Worm (Caenorhabditis elegans): Measurements from ENCODE around the gene ugt-16.

The ugt-16 gene

ce11 chrV:12792752-12793151 lies 32.1 kb upstream of the ugt-16 start, which contains the start of gene ugt-5:
ugt-5 (minus strand) TSS chrV:12792965.
- TF ChIP-seq F13C5.2 (tag; optimal IDR thresholded peaks at IDR 0.05) = no peak
- TF ChIP-seq ets-7 (tag; optimal IDR thresholded peaks at IDR 0.05) = no peak
- TF ChIP-seq tra-4 (tag; optimal IDR thresholded peaks at IDR 0.05) = no peak
- no peak for TF ChIP-seq tbx-37 (GFP tag; conservative IDR thresholded peaks at IDR 0.05)
- TF ChIP-seq hmg-4 (GFP tag; optimal IDR thresholded peaks at IDR 0.05) = no peak
- no peak for TF ChIP-seq B0310.2 (tag; optimal IDR thresholded peaks at IDR 0.05)
- TF ChIP-seq hmbx-1 (tag; optimal IDR thresholded peaks at IDR 0.05) = no peak
- TF ChIP-seq sea-1 (GFP tag; conservative IDR thresholded peaks at IDR 0.05) = no peak
- no peak for TF ChIP-seq flt-1 (GFP tag; IDR thresholded peaks at IDR 0.05)
- TF ChIP-seq tbx-11 (GFP tag; IDR thresholded peaks at IDR 0.05) = no peak
- TF ChIP-seq ama-1 (optimal IDR thresholded peaks at IDR 0.05) = no peak
- TF ChIP-seq scrt-1 (GFP tag; IDR thresholded peaks at IDR 0.05) = no peak
- TF ChIP-seq hnd-1 (tag; optimal IDR thresholded peaks at IDR 0.05) = no peak
- TF ChIP-seq ceh-36 (tag; optimal IDR thresholded peaks at IDR 0.05) = no peak
- no peak for TF ChIP-seq aly-1 (tag; optimal IDR thresholded peaks at IDR 0.05)
- TF ChIP-seq ceh-13 (GFP tag; optimal IDR thresholded peaks at IDR 0.05) = no peak
- TF ChIP-seq pes-1 (GFP tag; IDR thresholded peaks at IDR 0.05) = no peak

- TF ChIP-seq tbx-11 (GFP tag; IDR thresholded peaks at IDR 0.05) (no peak), hnd-1 (tag; optimal IDR thresholded peaks at IDR 0.05) (no peak), flt-1 (GFP tag; IDR thresholded peaks at IDR 0.05) (no peak), B0310.2 (tag; optimal IDR thresholded peaks at IDR 0.05) (no peak), hmg-4 (GFP tag; optimal IDR thresholded peaks at IDR 0.05) (no peak), aly-1 (tag; optimal IDR thresholded peaks at IDR 0.05) (no peak), ets-7 (tag; optimal IDR thresholded peaks at IDR 0.05) (no peak), ama-1 (optimal IDR thresholded peaks at IDR 0.05) (no peak)
Observed at ce11 chrV:12795196-12795595, 29.6 kb upstream of the ugt-16 start, which contains the start of gene ugt-4. ugt-4 (minus strand) TSS chrV:12795336.

ce11 chrV:12795927-12796326 lies 28.9 kb upstream of the ugt-16 start:
- TF ChIP-seq flt-1 (GFP tag; IDR thresholded peaks at IDR 0.05) (no peak), ets-7 (tag; optimal IDR thresholded peaks at IDR 0.05) (no peak), ceh-13 (GFP tag; optimal IDR thresholded peaks at IDR 0.05) (no peak), scrt-1 (GFP tag; IDR thresholded peaks at IDR 0.05) (no peak), ceh-36 (tag; optimal IDR thresholded peaks at IDR 0.05) (no peak), B0310.2 (tag; optimal IDR thresholded peaks at IDR 0.05) (no peak), tra-4 (tag; optimal IDR thresholded peaks at IDR 0.05) (no peak)

- TF ChIP-seq hnd-1 (tag; optimal IDR thresholded peaks at IDR 0.05) (no peak), tbx-37 (GFP tag; conservative IDR thresholded peaks at IDR 0.05) (no peak), sea-1 (GFP tag; conservative IDR thresholded peaks at IDR 0.05) (no peak)
Observed at ce11 chrV:12796908-12797490, 27.8 kb upstream of the ugt-16 start.

- TF ChIP-seq hnd-1 (tag; optimal IDR thresholded peaks at IDR 0.05) = no peak
- TF ChIP-seq tbx-11 (GFP tag; IDR thresholded peaks at IDR 0.05) = no peak
- no peak for TF ChIP-seq ama-1 (optimal IDR thresholded peaks at IDR 0.05)
- no peak for TF ChIP-seq tbx-37 (GFP tag; conservative IDR thresholded peaks at IDR 0.05)
- TF ChIP-seq scrt-1 (GFP tag; IDR thresholded peaks at IDR 0.05) = no peak
Observed at ce11 chrV:12797992-12798391, 26.8 kb upstream of the ugt-16 start, which contains the start of gene ugt-6. ugt-6 (minus strand) TSS chrV:12798224.

DNA sequence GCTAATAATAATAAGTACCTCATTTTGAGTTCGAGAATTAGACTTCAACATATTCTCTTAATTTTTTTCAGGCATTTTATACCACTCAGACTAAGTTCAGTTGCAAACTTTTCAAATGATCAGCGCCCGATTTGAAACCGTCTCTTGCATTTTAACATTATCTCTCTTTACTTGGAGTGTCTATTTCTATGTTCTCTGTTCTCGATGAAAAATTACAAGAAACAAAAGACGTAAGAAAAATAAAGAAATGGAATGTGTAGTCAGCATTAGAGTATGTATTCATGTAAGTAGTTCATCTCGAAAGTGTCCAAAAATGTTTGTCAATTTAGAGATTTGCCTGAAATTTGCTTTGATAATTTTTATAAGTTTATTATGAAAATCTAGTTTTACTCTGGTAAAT lies 24.7 kb upstream of the ugt-16 start, which contains the start of gene ugt-3:
ugt-3 (minus strand) TSS at position 101 of the 400 bp plus-strand sequence.
- no peak for TF ChIP-seq flt-1 (GFP tag; IDR thresholded peaks at IDR 0.05)
- no peak for TF ChIP-seq ceh-36 (tag; optimal IDR thresholded peaks at IDR 0.05)
- no peak for TF ChIP-seq scrt-1 (GFP tag; IDR thresholded peaks at IDR 0.05)
- no peak for TF ChIP-seq sea-1 (GFP tag; conservative IDR thresholded peaks at IDR 0.05)
- TF ChIP-seq tbx-11 (GFP tag; IDR thresholded peaks at IDR 0.05) = no peak
- no peak for TF ChIP-seq tbx-37 (GFP tag; conservative IDR thresholded peaks at IDR 0.05)
- TF ChIP-seq hmbx-1 (tag; optimal IDR thresholded peaks at IDR 0.05) = no peak
- no peak for TF ChIP-seq tra-4 (tag; optimal IDR thresholded peaks at IDR 0.05)
- no peak for TF ChIP-seq ceh-13 (GFP tag; optimal IDR thresholded peaks at IDR 0.05)
- TF ChIP-seq F13C5.2 (tag; optimal IDR thresholded peaks at IDR 0.05) = no peak
- no peak for TF ChIP-seq aly-1 (tag; optimal IDR thresholded peaks at IDR 0.05)
- TF ChIP-seq hnd-1 (tag; optimal IDR thresholded peaks at IDR 0.05) = no peak
- TF ChIP-seq pes-1 (GFP tag; IDR thresholded peaks at IDR 0.05) = no peak
- TF ChIP-seq ets-7 (tag; optimal IDR thresholded peaks at IDR 0.05) = no peak
- no peak for TF ChIP-seq hmg-4 (GFP tag; optimal IDR thresholded peaks at IDR 0.05)
- TF ChIP-seq ama-1 (optimal IDR thresholded peaks at IDR 0.05) = no peak
- TF ChIP-seq B0310.2 (tag; optimal IDR thresholded peaks at IDR 0.05) = no peak

DNA sequence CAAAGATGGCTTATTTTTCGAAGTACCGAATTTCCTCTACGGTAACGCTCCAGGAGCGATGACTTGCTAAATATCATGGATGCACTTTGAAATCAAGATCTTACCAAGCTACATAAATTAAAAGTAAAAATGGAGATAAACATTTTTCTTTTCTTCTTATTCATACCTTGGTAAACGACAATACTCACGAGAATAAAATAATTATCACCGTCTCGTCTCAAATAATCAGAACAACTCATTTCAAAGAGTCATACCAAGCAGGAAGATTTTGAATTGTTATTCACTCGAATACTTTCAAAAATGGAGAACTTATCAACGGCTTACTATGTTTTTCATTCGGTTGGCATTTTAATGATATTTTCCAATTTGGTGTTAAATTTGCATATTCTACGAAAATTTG lies 21.6 kb upstream of the ugt-16 start, which contains the start of gene srbc-45:
srbc-45 (plus strand) TSS at position 301 of the 400 bp plus-strand sequence.
- TF ChIP-seq ets-7 (tag; optimal IDR thresholded peaks at IDR 0.05) (no peak), hmbx-1 (tag; optimal IDR thresholded peaks at IDR 0.05) (no peak), F13C5.2 (tag; optimal IDR thresholded peaks at IDR 0.05) (no peak), sea-1 (GFP tag; conservative IDR thresholded peaks at IDR 0.05) (no peak), pes-1 (GFP tag; IDR thresholded peaks at IDR 0.05) (no peak), ceh-36 (tag; optimal IDR thresholded peaks at IDR 0.05) (no peak), scrt-1 (GFP tag; IDR thresholded peaks at IDR 0.05) (no peak), tra-4 (tag; optimal IDR thresholded peaks at IDR 0.05) (no peak), ama-1 (optimal IDR thresholded peaks at IDR 0.05) (no peak), B0310.2 (tag; optimal IDR thresholded peaks at IDR 0.05) (no peak), tbx-11 (GFP tag; IDR thresholded peaks at IDR 0.05) (no peak), flt-1 (GFP tag; IDR thresholded peaks at IDR 0.05) (no peak), hmg-4 (GFP tag; optimal IDR thresholded peaks at IDR 0.05) (no peak), aly-1 (tag; optimal IDR thresholded peaks at IDR 0.05) (no peak), hnd-1 (tag; optimal IDR thresholded peaks at IDR 0.05) (no peak), ceh-13 (GFP tag; optimal IDR thresholded peaks at IDR 0.05) (no peak), tbx-37 (GFP tag; conservative IDR thresholded peaks at IDR 0.05) (no peak)
